Worm (Caenorhabditis elegans): Measurements from ENCODE around the gene W04E12.7.

The W04E12.7 gene

DNA sequence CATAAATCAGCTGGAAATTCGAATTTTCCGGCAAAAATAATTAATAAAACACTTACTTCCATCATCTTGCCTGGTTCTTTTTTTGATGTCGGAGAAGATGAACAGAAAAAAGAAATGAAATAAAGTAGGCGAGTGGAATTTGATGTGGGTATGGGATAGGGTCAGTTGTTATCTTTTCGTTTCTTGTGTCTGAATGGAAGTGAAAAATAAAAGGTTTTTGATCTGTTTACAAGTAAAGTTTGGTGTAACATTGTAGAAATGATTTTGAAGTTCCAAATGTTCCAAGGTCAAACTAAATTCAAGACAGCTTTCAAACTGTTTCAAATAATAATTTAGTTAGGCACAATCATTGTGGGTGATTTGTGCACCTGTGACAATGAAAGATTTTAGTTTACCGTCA is at the start of gene W04E12.7:
Gene W04E12.7 (minus strand): TSS at position 101 of the 400 bp plus-strand sequence.
- TF ChIP-seq flt-1 (GFP tag; IDR thresholded peaks at IDR 0.05) (no peak), tab-1 (GFP tag; IDR thresholded peaks at IDR 0.05) (no peak), ztf-29 (GFP tag; IDR thresholded peaks at IDR 0.05) (no peak), klf-2 (GFP tag; conservative IDR thresholded peaks at IDR 0.05) (no peak), ref-1 (GFP tag; conservative IDR thresholded peaks at IDR 0.05) (no peak)

DNA sequence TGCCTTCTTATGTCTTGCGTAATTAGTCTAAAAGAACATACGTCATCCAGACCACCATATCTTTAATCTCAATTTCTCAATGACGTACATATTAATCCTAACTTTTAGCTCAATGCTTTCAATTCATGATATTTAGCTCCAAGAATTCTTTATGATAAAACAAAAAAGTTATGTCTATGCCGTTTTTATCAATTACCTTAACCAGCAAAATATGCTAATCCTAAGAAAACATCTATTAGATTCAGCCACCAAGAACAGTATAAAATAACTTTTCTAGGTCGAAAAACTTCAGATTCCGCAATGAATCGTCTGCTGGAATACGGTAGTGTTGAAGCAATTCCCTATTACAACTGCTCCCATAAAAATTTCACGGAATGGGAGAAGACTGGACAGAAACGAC is 46.5 kb upstream of the W04E12.7 start, which contains the start of gene srt-45:
Gene srt-45 (plus strand): TSS at position 301 of the 400 bp plus-strand sequence.
- no peak for TF ChIP-seq ztf-29 (GFP tag; IDR thresholded peaks at IDR 0.05)

DNA sequence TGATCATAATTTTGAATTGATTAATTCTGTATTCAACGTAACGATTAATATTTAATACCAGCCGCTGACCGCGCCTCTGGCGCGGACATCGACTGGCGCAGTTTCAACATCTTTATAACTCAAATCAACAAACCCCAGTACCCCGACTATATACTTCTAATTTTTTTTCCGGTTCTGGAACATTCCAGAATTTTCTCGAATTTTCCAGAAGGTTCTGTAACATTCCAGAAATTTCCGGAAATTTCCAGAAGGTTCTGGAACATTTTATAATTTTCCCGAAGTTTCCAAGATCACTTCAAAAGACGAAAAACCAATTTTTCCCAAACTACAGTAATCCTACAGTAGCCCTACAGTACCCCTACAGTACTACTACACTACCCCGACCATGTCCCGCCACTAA is 41.9 kb upstream of the W04E12.7 start:
- TF ChIP-seq T22C8.4 (GFP tag; IDR thresholded peaks at IDR 0.05) (no peak), klf-2 (GFP tag; conservative IDR thresholded peaks at IDR 0.05) (no peak), ztf-29 (GFP tag; IDR thresholded peaks at IDR 0.05) (no peak), tab-1 (GFP tag; IDR thresholded peaks at IDR 0.05) (no peak)

DNA sequence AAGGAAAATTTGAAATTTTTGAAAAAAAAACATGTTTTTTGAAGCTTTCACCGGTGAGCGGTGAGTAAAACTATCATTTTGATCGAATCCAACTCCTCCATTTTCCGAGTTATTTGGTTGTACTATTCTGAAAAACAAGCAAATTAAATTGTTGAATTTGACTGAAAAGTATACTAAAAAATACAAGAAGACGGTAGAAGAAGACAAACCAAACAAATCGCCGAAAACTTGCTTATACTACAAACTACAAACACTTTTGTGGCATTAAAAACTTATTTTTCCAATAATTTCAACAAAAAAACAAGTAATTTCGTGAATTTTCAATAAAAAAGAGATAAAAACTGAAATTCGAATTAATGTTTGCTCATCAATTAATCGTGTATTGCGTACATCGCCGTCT is 41.2 kb upstream of the W04E12.7 start, which contains the start of gene fbxa-194:
Gene fbxa-194 (minus strand): TSS at position 101 of the 400 bp plus-strand sequence.
- no peak for TF ChIP-seq flt-1 (GFP tag; IDR thresholded peaks at IDR 0.05)
- no peak for TF ChIP-seq ztf-23 (GFP tag; IDR thresholded peaks at IDR 0.05)
- TF ChIP-seq T22C8.4 (GFP tag; IDR thresholded peaks at IDR 0.05), result no peak
- no peak for TF ChIP-seq cog-1 (tag; optimal IDR thresholded peaks at IDR 0.05)
- TF ChIP-seq ztf-29 (GFP tag; IDR thresholded peaks at IDR 0.05), result no peak
- TF ChIP-seq med-1 (GFP tag; optimal IDR thresholded peaks at IDR 0.05; ENCODE audit: insufficient read depth), result no peak

DNA sequence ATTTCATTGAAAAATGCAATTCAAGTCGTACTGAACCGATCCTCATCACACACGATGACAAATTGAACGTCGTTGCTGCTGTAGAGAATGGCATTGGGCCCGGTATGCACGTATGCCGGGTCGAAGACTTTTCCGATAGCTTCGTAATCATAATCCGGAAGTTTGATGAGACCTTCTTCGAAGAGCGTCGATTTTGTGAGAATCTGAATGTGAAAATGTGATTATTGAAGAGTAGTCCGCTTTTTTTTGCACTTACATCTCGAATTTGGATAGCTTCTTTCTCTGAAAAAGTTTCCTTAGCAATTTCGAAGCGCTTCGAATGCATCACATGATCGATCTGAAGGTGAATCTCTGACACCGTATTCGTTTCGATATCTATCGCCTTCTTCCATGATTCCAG is 39.9 kb upstream of the W04E12.7 start, which contains the start of gene fbxa-118:
Gene fbxa-118 (minus strand): TSS at position 101 of the 400 bp plus-strand sequence.
- TF ChIP-seq med-1 (GFP tag; optimal IDR thresholded peaks at IDR 0.05; ENCODE audit: insufficient read depth) (no peak), ztf-29 (GFP tag; IDR thresholded peaks at IDR 0.05) (no peak), klf-2 (GFP tag; conservative IDR thresholded peaks at IDR 0.05) (no peak), T22C8.4 (GFP tag; IDR thresholded peaks at IDR 0.05) (no peak), ztf-23 (GFP tag; IDR thresholded peaks at IDR 0.05) (no peak), tab-1 (GFP tag; IDR thresholded peaks at IDR 0.05) (no peak), flt-1 (GFP tag; IDR thresholded peaks at IDR 0.05) (no peak), cog-1 (tag; optimal IDR thresholded peaks at IDR 0.05) (no peak), ref-1 (GFP tag; conservative IDR thresholded peaks at IDR 0.05) (no peak)

DNA sequence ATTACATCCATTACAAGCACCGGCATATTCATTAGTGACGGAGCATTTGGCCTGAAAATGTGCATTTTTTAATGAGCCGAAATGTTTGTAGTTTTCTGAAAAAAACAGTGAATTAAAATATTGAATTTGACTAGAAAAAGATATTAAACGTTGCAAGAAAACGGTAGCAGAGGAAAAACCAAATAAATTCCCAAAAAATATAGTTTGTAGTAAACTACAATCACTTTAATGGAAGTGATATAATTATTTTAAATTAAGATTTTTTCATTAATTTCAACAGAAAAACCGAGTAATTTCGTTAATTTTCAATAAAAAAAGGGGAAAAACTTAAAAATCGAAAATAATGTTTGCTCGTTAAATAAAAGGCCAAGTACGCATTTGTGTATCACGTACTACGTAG is 34.3 kb upstream of the W04E12.7 start, which contains the start of gene M162.15:
Gene M162.15 (minus strand): TSS at position 101 of the 400 bp plus-strand sequence.
- TF ChIP-seq med-1 (GFP tag; optimal IDR thresholded peaks at IDR 0.05; ENCODE audit: insufficient read depth) (no peak), flt-1 (GFP tag; IDR thresholded peaks at IDR 0.05) (no peak), ztf-23 (GFP tag; IDR thresholded peaks at IDR 0.05) (no peak), klf-2 (GFP tag; conservative IDR thresholded peaks at IDR 0.05) (no peak), T22C8.4 (GFP tag; IDR thresholded peaks at IDR 0.05) (no peak), cog-1 (tag; optimal IDR thresholded peaks at IDR 0.05) (no peak), ztf-29 (GFP tag; IDR thresholded peaks at IDR 0.05) (no peak), ref-1 (GFP tag; conservative IDR thresholded peaks at IDR 0.05) (no peak), tab-1 (GFP tag; IDR thresholded peaks at IDR 0.05) (no peak)

DNA sequence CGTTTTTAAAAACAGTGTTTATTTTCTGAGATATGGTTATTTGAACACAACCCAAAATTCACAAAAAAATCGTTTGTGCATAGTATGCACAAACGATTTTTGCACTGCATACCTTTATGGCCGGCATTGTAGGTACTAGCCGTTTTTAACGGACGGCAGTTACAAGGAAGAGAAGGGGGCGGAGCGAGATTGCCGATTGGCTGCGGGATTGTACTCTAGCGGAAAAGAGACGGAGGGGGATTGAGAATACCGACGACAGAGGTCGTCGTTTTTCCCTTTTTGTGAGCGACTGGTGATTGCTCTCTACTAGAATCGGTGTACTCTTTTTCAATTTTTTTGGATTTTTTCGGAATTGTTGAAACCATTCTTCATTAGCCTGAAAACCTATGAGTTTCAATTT is 30.4 kb upstream of the W04E12.7 start:
- TF ChIP-seq cog-1 (tag; optimal IDR thresholded peaks at IDR 0.05) (no peak), tab-1 (GFP tag; IDR thresholded peaks at IDR 0.05) (no peak), ref-1 (GFP tag; conservative IDR thresholded peaks at IDR 0.05) (no peak), med-1 (GFP tag; optimal IDR thresholded peaks at IDR 0.05; ENCODE audit: insufficient read depth) (no peak), T22C8.4 (GFP tag; IDR thresholded peaks at IDR 0.05) (no peak), flt-1 (GFP tag; IDR thresholded peaks at IDR 0.05) (no peak)

DNA sequence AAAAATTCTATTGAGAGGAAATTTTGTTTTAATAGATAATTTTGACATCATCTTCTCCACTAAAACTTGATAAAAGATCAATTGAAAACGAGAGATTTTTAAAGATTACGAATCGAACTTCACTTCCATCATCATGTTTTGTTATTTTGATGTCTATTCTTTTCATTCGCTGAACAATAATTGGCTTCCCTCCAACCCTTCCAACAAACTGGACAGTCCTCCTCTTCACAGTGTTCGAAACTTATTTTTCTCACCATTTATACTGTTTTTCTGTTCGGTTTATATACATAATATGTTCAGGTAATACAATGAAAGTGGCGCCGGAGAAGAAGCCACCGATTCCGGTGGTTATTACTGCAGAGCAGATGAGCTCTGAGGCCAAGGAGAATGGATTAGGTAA is 23.4 kb upstream of the W04E12.7 start, which contains the start of gene M162.5:
Gene M162.5 (plus strand): TSS at position 301 of the 400 bp plus-strand sequence.
- TF ChIP-seq med-1 (GFP tag; optimal IDR thresholded peaks at IDR 0.05; ENCODE audit: insufficient read depth) (no peak), tab-1 (GFP tag; IDR thresholded peaks at IDR 0.05) (no peak), cog-1 (tag; optimal IDR thresholded peaks at IDR 0.05) (no peak), flt-1 (GFP tag; IDR thresholded peaks at IDR 0.05) (no peak)

DNA sequence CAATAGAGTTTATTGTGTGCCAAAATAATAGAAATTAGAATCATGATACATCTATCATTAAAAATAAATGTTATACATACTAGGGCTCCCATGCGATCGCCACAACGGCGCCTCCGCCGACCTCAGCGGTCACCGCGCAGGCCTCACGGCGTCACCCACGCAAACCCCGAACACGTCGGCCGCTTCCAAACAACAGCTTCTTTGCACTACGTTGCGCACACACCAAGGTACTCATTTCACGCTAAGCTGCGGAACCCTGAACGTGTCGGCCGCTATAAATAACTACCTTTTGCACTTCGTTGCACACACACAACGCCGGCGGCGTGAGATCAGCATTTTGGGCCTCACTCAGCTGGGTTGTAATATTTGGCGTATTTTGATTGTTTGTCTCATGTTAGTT is 21.9 kb upstream of the W04E12.7 start:
- TF ChIP-seq T22C8.4 (GFP tag; IDR thresholded peaks at IDR 0.05) (no peak), flt-1 (GFP tag; IDR thresholded peaks at IDR 0.05) (no peak), ztf-23 (GFP tag; IDR thresholded peaks at IDR 0.05) (no peak), cog-1 (tag; optimal IDR thresholded peaks at IDR 0.05) (no peak), med-1 (GFP tag; optimal IDR thresholded peaks at IDR 0.05; ENCODE audit: insufficient read depth) (no peak), ztf-29 (GFP tag; IDR thresholded peaks at IDR 0.05) (no peak), tab-1 (GFP tag; IDR thresholded peaks at IDR 0.05) (no peak), klf-2 (GFP tag; conservative IDR thresholded peaks at IDR 0.05) (no peak), ref-1 (GFP tag; conservative IDR thresholded peaks at IDR 0.05) (no peak)

DNA sequence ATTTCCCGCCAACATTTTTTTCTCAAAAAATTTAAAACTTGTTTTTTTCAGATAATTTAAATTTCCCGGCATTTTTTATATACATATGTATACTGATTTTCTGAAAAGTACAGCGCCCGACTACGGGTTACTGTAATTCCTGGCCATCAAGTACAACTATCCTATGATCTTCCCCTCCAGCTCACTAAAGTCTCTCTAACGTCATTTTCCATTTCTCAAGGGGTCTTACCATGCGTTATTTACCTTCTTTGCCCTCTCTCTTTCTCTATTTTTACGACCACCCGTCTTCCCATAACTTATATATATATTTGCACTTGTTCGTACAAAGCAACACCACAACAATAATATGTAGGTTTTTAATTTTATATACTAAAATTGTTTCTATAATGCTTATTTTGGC is 18.9 kb upstream of the W04E12.7 start, which contains the start of gene W04E12.9:
Gene W04E12.9 (plus strand): TSS at position 301 of the 400 bp plus-strand sequence.
- no peak for TF ChIP-seq ztf-29 (GFP tag; IDR thresholded peaks at IDR 0.05)
- TF ChIP-seq tab-1 (GFP tag; IDR thresholded peaks at IDR 0.05), result no peak
- no peak for TF ChIP-seq ref-1 (GFP tag; conservative IDR thresholded peaks at IDR 0.05)
- TF ChIP-seq cog-1 (tag; optimal IDR thresholded peaks at IDR 0.05), result no peak
- no peak for TF ChIP-seq med-1 (GFP tag; optimal IDR thresholded peaks at IDR 0.05; ENCODE audit: insufficient read depth)
- TF ChIP-seq T22C8.4 (GFP tag; IDR thresholded peaks at IDR 0.05), result no peak

DNA sequence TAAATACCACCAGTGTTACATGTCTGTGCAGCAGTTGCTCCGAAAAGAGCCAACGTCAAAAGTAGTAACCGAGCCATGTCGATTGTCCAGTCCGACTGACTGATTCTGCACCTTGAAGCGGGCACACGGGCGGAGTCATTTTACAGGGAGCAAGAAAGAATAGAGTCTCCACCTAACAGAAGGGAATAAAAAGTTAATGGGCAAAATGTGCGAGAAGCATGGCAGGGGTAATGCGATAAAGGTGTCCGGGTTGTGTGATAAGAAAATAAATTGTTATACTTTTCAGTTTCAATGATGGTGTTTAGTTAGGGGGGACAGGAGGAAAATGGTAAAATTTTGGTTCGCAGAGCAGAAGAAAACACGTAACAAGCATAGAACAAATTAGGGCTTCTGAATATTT is 17.9 kb upstream of the W04E12.7 start, which contains the start of gene clec-50:
Gene clec-50 (minus strand): TSS at position 109 of the 400 bp plus-strand sequence.
- TF ChIP-seq ref-1 (GFP tag; conservative IDR thresholded peaks at IDR 0.05), result no peak
- no peak for TF ChIP-seq ztf-23 (GFP tag; IDR thresholded peaks at IDR 0.05)
- TF ChIP-seq med-1 (GFP tag; optimal IDR thresholded peaks at IDR 0.05; ENCODE audit: insufficient read depth), result no peak
- TF ChIP-seq cog-1 (tag; optimal IDR thresholded peaks at IDR 0.05), result no peak
- TF ChIP-seq klf-2 (GFP tag; conservative IDR thresholded peaks at IDR 0.05), result no peak
- no peak for TF ChIP-seq T22C8.4 (GFP tag; IDR thresholded peaks at IDR 0.05)
- TF ChIP-seq ztf-29 (GFP tag; IDR thresholded peaks at IDR 0.05), result no peak
- no peak for TF ChIP-seq flt-1 (GFP tag; IDR thresholded peaks at IDR 0.05)
